Fruit fly (Drosophila melanogaster): ENCODE measurements around the gene mrn.

mrn gene

DNA sequence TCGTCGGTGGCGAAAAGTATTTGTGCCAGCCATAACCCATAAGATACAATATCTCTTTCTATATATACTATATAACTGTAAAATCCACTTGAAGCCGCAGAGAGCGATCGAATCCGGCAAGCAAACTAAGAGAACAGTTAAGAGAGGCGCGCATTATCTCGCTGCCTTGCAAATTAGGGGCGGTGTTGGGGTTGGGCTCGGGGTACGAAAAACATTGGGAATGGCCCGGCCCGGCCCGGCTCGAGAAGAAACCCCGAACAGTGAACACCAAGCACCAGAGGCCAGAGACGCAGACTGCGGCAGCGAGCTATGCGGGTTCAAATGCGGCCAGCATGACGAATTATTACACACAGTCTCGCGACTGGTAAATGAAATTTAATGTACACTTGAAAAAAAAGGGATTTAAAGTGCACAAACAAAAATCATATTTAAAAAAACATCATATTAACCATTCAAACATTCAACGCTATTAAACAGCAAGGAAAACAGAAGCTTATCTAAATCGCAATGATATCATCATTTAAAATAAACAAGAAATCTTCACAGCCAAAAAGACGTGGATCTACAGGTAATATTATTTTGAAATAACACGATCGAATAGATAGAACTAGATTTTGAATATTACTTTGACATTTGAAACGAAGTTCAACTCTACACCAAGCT lies 47.8 kb downstream of the mrn start (continued):
- TF ChIP-seq CG7357 (GFP tag; IDR thresholded peaks at IDR 0.05) (no peak), CG17568 (GFP tag; optimal IDR thresholded peaks at IDR 0.05) (no peak), CG13424 (tag; optimal IDR thresholded peaks at IDR 0.05) (no peak), ab (GFP tag; optimal IDR thresholded peaks at IDR 0.05) (no peak), Ets65A (GFP tag) (no peak), dmrt99B (tag; optimal IDR thresholded peaks at IDR 0.05) (peak; percentile 63), Hr3 (GFP tag; optimal IDR thresholded peaks at IDR 0.05) (no peak), unpg (GFP tag; optimal IDR thresholded peaks at IDR 0.05) (no peak), CG31388 (GFP tag; optimal IDR thresholded peaks at IDR 0.05) (no peak), btn (GFP tag; optimal IDR thresholded peaks at IDR 0.05) (no peak), CG18619 (GFP tag; optimal IDR thresholded peaks at IDR 0.05) (no peak), CG7745 (tag; optimal IDR thresholded peaks at IDR 0.05) (no peak), CG31441 (GFP tag; IDR thresholded peaks at IDR 0.05) (peak; percentile 68), Gsc (GFP tag; IDR thresholded peaks at IDR 0.05) (no peak), dmrt11E (tag; optimal IDR thresholded peaks at IDR 0.05) (no peak), CG30431 (GFP tag; optimal IDR thresholded peaks at IDR 0.05) (no peak), kay (GFP tag; optimal IDR thresholded peaks at IDR 0.05) (no peak), Ssrp (tag; optimal IDR thresholded peaks at IDR 0.05) (no peak), CG6175 (GFP tag; IDR thresholded peaks at IDR 0.05) (0 out of 3 replicates have a peak, but pooled peaks have one; percentile 56), cad (GFP tag; optimal IDR thresholded peaks at IDR 0.05) (no peak), CG9876 (GFP tag; optimal IDR thresholded peaks at IDR 0.05) (peak; percentile 22), CG9817 (tag; optimal IDR thresholded peaks at IDR 0.05) (peak; percentile 20), Max (GFP tag; optimal IDR thresholded peaks at IDR 0.05) (peak; percentile 27), CG12299 (tag; optimal IDR thresholded peaks at IDR 0.05) (no peak)

DNA sequence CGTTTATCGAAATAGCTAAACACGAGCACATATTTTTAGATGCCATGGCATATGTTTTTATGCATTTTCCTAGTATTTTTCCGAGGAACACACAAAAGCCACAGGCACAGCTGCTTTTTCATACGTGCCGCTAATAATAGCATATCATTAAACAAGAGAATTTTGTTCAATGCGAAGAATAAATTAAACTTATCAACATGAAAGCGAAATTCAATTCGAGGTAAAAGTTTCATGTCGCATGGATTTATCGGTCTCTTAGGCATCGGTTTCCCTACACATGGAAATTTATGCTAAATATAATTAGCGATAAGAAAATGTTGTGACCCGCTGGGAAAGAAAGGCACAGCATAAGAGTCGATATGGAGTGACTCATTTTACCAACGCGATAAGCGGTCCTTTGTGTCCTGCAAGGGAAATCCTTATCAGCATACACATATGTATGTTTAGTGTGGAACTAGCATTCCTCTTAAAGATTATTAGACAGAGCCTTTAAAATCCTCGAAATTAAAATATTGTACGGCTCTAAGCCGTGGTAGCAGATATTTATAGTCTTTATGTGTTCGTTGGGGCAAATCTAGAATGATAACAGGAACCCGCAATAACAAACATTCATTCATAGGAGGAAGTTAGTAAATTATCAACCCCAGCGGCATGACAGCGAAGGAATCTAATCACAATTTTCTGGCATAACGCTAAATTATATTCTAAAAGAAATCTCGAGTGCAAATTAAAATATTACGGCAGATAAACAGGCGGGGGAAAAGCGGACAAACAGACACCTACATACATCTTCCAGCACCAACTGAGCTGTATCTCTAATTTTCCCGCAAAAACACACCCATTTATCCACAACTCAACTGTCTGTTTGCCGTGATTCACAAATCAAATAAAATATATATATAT lies 48.7 kb downstream of the mrn start, which contains the start of gene CG43248:
Gene CG43248 (minus strand): TSS at position 51 of the 903 bp plus-strand sequence.
- TF ChIP-seq CG1024 (GFP tag; IDR thresholded peaks at IDR 0.05), result no peak
- peak; percentile 11 for TF ChIP-seq twi (tag; optimal IDR thresholded peaks at IDR 0.05)
- TF ChIP-seq CG9437 (GFP tag; optimal IDR thresholded peaks at IDR 0.05), result no peak
- no peak for TF ChIP-seq Ets97D (GFP tag; optimal IDR thresholded peaks at IDR 0.05)
- TF ChIP-seq CG10274 (GFP tag; optimal IDR thresholded peaks at IDR 0.05), result peak; percentile 61
- peak; percentile 77 for TF ChIP-seq sens (GFP tag)
- TF ChIP-seq trem (tag; optimal IDR thresholded peaks at IDR 0.05), result no peak
- TF ChIP-seq ci (GFP tag; IDR thresholded peaks at IDR 0.05), result no peak
- peak; percentile 32; the same call in 1 of the 2 replicates for TF ChIP-seq vvl (GFP tag; IDR thresholded peaks at IDR 0.05)
- peak; percentile 21 for TF ChIP-seq Hey (tag; optimal IDR thresholded peaks at IDR 0.05)
- TF ChIP-seq Med (GFP tag), result peak; percentile 11
- TF ChIP-seq exex (tag; optimal IDR thresholded peaks at IDR 0.05), result peak; percentile 82
- TF ChIP-seq CG15479 (GFP tag; optimal IDR thresholded peaks at IDR 0.05), result peak; percentile 42
- peak; percentile 30 for TF ChIP-seq Blimp-1 (GFP tag; optimal IDR thresholded peaks at IDR 0.05)
- TF ChIP-seq CG7745 (tag; optimal IDR thresholded peaks at IDR 0.05), result peak; percentile 54
- TF ChIP-seq CG11247 (GFP tag; IDR thresholded peaks at IDR 0.05), result no peak

Measured in whole organism, embryonic.